Fruit fly (Drosophila melanogaster): Measurements from ENCODE around the gene bmm.

The bmm gene

dm6 chr3L:14786230-14786850 is at the start of gene bmm, which contains the start of gene Tdrd3:
bmm (minus strand) TSS chr3L:14786412.
Tdrd3 (plus strand) TSS chr3L:14786791.
- TF ChIP-seq CTCF (optimal IDR thresholded peaks at IDR 0.05) (no peak), CG8478 (optimal IDR thresholded peaks at IDR 0.05) (no peak)

- TF ChIP-seq CG8478 (optimal IDR thresholded peaks at IDR 0.05) (no peak), CTCF (optimal IDR thresholded peaks at IDR 0.05) (no peak)
Measured at dm6 chr3L:14822364-14822763, 36.2 kb upstream of the bmm start.

- TF ChIP-seq CG8478 (optimal IDR thresholded peaks at IDR 0.05) (no peak), CTCF (optimal IDR thresholded peaks at IDR 0.05) (no peak)
Measured at dm6 chr3L:14821133-14821532, 34.9 kb upstream of the bmm start.

DNA sequence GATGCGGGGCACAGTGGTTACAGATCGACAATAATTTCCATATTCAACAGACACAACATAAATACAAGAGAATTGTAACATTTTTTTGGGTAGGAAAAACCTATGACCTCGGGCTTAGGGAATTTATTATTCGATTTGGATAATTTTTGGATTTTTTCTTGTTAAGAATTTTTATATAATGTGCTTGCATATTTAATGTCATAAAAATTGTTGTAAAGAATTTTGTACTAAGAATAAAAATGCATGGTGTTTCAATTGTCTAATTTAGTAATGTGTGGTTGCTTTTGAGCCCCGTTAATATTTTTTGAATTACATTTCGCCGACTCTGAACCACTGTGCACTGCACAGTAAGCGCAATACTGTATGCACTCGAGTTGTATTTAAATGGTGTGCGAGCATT is 30.5 kb upstream of the bmm start:
- TF ChIP-seq CTCF (optimal IDR thresholded peaks at IDR 0.05) = no peak
- TF ChIP-seq CG8478 (optimal IDR thresholded peaks at IDR 0.05) = no peak

dm6 chr3L:14804724-14805221 is 18.6 kb upstream of the bmm start, which contains the start of gene CG17839:
CG17839 (plus strand) TSS chr3L:14805136.
- TF ChIP-seq CTCF (optimal IDR thresholded peaks at IDR 0.05) (no peak), CG8478 (optimal IDR thresholded peaks at IDR 0.05) (no peak)

dm6 chr3L:14803236-14803635 is 17.0 kb upstream of the bmm start, which contains the start of gene gnu:
gnu (minus strand) TSS chr3L:14803360.
- TF ChIP-seq CG8478 (optimal IDR thresholded peaks at IDR 0.05) (no peak), CTCF (optimal IDR thresholded peaks at IDR 0.05) (no peak)

- TF ChIP-seq CTCF (optimal IDR thresholded peaks at IDR 0.05) (peak in 1 of 2 experiments; percentile 34), CG8478 (optimal IDR thresholded peaks at IDR 0.05) (no peak)
Measured at dm6 chr3L:14801854-14802616, 15.8 kb upstream of the bmm start, which contains the start of gene NHP2. NHP2 (minus strand) TSS chr3L:14802168.

dm6 chr3L:14790849-14791646 is 4.8 kb upstream of the bmm start:
- TF ChIP-seq CG8478 (optimal IDR thresholded peaks at IDR 0.05) = no peak

- TF ChIP-seq CG8478 (optimal IDR thresholded peaks at IDR 0.05) = no peak
- peak in 1 of 2 experiments; percentile 13 for TF ChIP-seq CTCF (optimal IDR thresholded peaks at IDR 0.05)
Measured at dm6 chr3L:14790127-14790589, 3.9 kb upstream of the bmm start.

DNA sequence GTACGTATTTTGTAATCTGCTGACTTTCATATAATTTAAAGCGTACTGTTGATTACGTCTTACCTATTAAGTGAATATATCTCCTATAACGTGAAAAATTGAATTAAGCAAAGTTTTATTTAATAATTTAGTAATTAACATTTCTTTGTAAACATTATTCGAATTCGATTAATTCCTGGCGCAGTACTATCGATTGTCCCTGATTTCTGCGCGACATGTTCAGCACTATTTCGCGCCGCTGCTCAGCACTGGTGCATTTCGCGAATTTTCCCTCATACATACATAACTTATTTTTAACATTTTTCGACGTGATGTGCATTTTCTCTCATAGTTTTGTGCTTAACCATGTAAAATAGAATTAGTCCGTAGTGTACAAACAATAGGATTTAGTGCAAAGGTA is 3.5 kb upstream of the bmm start, which contains the start of gene Helz:
Gene Helz, plus strand, starts transcription at position 260 of the 400 bp plus-strand sequence.
- no peak for TF ChIP-seq CTCF (optimal IDR thresholded peaks at IDR 0.05)
- no peak for TF ChIP-seq CG8478 (optimal IDR thresholded peaks at IDR 0.05)

DNA sequence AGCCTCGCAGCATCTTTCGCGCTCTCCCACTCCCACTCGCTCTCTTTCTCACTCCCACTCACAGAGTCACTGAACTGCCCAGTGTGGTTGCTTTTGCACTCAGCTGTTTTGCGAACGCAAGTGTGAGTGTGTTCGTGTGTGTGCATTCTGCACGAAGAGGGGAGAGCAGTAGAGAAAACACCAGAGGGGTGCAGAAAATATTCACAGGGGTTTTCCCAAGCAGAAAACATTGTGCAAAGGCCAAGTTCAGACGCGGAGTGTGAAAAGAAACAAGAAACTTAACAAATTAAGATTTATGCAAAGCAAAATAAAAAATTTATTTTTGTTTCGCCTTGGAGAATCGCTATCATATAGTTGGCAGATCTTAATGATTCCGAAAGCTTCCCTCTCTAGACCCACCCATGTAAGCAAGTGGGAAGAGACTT is 708 bp downstream of the bmm start:
- TF ChIP-seq CG8478 (optimal IDR thresholded peaks at IDR 0.05) = no peak
- TF ChIP-seq CTCF (optimal IDR thresholded peaks at IDR 0.05) = no peak

dm6 chr3L:14784949-14785408 is 1.2 kb downstream of the bmm start:
- TF ChIP-seq CG8478 (optimal IDR thresholded peaks at IDR 0.05) (no peak), CTCF (optimal IDR thresholded peaks at IDR 0.05) (no peak)

DNA sequence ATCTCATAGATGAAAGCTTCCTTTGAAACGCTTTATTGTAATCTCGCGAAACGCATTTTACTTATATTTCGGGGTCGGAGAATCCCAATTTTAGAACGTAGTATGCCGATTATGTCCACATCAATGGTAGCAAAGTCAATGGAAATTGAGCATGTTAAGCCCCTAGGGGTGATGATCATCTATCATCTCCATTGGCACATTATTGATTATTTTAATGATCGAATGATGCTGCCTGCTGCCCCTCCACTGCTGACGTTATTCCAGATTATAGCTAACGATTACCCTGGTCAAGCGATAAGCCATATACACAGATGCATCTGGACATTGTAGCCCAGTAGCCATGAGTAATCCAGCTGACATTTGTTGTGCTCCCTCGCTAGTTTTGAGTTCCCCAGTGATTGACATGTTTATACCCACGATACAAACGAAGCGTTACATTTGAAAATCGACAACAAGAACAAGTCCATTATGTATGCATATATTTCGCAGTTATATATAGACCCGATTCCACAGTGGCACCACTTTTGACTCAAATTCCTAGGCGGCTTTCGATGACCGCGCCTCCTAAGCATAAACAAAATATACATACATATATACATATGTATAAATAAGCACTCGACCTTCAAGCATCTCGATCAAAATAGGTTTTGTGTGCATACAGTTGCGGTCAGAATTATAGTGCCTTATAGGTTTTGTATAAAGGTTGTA is 1.8 kb downstream of the bmm start:
- TF ChIP-seq CG8478 (optimal IDR thresholded peaks at IDR 0.05) = no peak
- TF ChIP-seq CTCF (optimal IDR thresholded peaks at IDR 0.05) = no peak

DNA sequence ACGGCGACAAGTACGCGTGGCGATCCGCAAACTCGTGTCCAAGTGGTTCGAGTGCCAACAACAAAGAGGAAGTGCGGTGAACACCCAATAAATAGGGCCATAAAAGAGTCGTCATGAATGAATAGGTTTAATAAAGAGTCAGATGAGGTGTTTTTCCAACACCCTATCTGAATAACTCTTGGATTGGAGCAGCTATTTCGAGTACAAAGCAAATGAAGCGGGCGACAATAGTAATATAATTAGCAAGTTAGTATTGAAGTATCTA is 2.9 kb downstream of the bmm start:
- no peak for TF ChIP-seq CG8478 (optimal IDR thresholded peaks at IDR 0.05)
- no peak for TF ChIP-seq CTCF (optimal IDR thresholded peaks at IDR 0.05)

Data from S2 (cell line).